Fruit fly (Drosophila melanogaster) whole organism, wandering third instar larva: Measurements from ENCODE around the gene Met.

ENCODE experiments used
- Dfd ChIP-seq: fragments of >200 bp; optimal IDR thresholded peaks from 2 replicates; lab custom pipeline; 2017; ENCODE audit warnings: missing biosample characterization, missing genetic modification characterization
- Sp1 ChIP-seq: fragments of 200-800 bp; sonication (Bioruptor generic); optimal IDR thresholded peaks from 3 replicates; lab custom pipeline; 2019; ENCODE audit warnings: missing biosample characterization, mild to moderate bottlenecking, missing genetic modification characterization, moderate library complexity
- brk ChIP-seq: fragments of 200-800 bp; sonication (Bioruptor generic); optimal IDR thresholded peaks from 2 replicates; lab custom pipeline; 2016; ENCODE audit warnings: missing biosample characterization, mild to moderate bottlenecking, missing genetic modification characterization
- jim ChIP-seq: fragments of 175-275, 200-325 bp; sonication (Bioruptor generic); optimal IDR thresholded peaks from 2 replicates; lab custom pipeline; 2016; ENCODE audit warnings: missing biosample characterization, mild to moderate bottlenecking, missing genetic modification characterization

- TF ChIP-seq Dfd = no peak
- peak; percentile 75 for TF ChIP-seq Sp1 (GFP tag; lab: Kevin White, UChicago)
- no peak for TF ChIP-seq jim (GFP tag; lab: Kevin White, UChicago)
- TF ChIP-seq brk (GFP tag; lab: Kevin White, UChicago) = no peak
Observed at dm6 chrX:11576540-11576939, 39.4 kb upstream of the Met start, which contains the start of gene CG11695.
